Fruit fly (Drosophila melanogaster): ENCODE measurements around the gene CG34008.
A peak's percentile ranks its signal among the peaks of the same experiment; 100 is the strongest.

The CG34008 gene

dm6 chr3R:20549017-20549854, 32.1 kb downstream of the CG34008 start (continued):
- peak; percentile 25 for TF ChIP-seq dsx (GFP tag; optimal IDR thresholded peaks at IDR 0.05; ENCODE audit: poor library complexity, severe bottlenecking)
- no peak for TF ChIP-seq fd85E (GFP tag; optimal IDR thresholded peaks at IDR 0.05)
- no peak for TF ChIP-seq Smox (GFP tag; optimal IDR thresholded peaks at IDR 0.05)
- no peak for TF ChIP-seq Hr39 (GFP tag; optimal IDR thresholded peaks at IDR 0.05)
- no peak for TF ChIP-seq fd59A (GFP tag; optimal IDR thresholded peaks at IDR 0.05)
- TF ChIP-seq achi (GFP tag; optimal IDR thresholded peaks at IDR 0.05) = no peak
- no peak for TF ChIP-seq acj6 (GFP tag; optimal IDR thresholded peaks at IDR 0.05)
- no peak for TF ChIP-seq CG3032 (tag; optimal IDR thresholded peaks at IDR 0.05)
- no peak for TF ChIP-seq spab (GFP tag; optimal IDR thresholded peaks at IDR 0.05)
- TF ChIP-seq CG8632 (GFP tag; optimal IDR thresholded peaks at IDR 0.05) = no peak
- no peak for TF ChIP-seq Lpt (GFP tag; optimal IDR thresholded peaks at IDR 0.05)
- TF ChIP-seq CG6792 (GFP tag; optimal IDR thresholded peaks at IDR 0.05) = no peak
- TF ChIP-seq svp (GFP tag) = peak; percentile 77
- peak; percentile 6 for TF ChIP-seq CG10669 (GFP tag; optimal IDR thresholded peaks at IDR 0.05)
- TF ChIP-seq CG15336 (GFP tag; IDR thresholded peaks at IDR 0.05) = no peak

DNA sequence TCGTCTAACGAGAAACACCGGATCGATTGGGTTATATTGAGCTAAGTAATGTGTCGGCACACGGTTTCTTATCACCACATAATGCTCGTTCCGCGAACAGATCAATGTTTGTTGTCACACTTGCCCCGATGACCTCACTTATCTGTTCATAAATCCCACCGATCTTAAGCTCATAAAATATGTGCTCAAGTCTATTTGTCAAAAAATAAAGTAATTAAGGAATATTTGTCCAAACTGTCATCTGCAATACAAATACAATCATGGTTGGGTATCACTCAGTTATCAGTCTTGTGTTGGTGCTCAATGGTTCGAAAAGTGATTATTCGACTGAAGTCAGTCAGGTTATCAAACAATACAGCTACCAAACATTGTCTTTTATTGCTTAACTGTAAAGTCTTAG, 33.1 kb downstream of the CG34008 start:
- peak; percentile 69 for TF ChIP-seq fkh (GFP tag; optimal IDR thresholded peaks at IDR 0.05)
- no peak for TF ChIP-seq eg (GFP tag; IDR thresholded peaks at IDR 0.05)
- no peak for TF ChIP-seq Ets96B (tag; optimal IDR thresholded peaks at IDR 0.05)
- no peak for TF ChIP-seq fd59A (GFP tag; optimal IDR thresholded peaks at IDR 0.05)
- TF ChIP-seq CG11762 (GFP tag; optimal IDR thresholded peaks at IDR 0.05; ENCODE audit: insufficient read depth) = no peak
- no peak for TF ChIP-seq CG10631 (GFP tag; optimal IDR thresholded peaks at IDR 0.05)
- peak; percentile 88 for TF ChIP-seq svp (GFP tag)

DNA sequence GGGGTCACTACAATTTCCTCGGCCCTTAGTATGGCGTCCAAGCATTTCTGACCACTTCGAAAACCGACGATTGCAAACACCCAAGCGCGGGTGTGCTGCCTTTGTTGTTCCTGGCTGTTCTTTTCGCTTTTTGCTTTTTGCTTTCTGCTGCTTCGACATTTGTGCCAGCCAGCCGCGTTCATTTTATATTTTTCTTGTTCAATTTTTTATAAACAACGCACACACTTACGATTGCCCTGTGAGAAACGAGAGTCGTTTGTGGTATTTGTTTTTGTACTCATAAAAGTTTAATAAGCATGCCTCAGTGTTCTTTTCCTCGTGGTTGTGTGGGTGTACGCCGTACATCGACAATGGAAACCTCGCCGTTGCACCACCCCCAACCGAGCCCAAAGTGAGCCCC, 33.6 kb downstream of the CG34008 start:
- TF ChIP-seq Hr4 (GFP tag; optimal IDR thresholded peaks at IDR 0.05) (no peak), CG6854 (GFP tag; optimal IDR thresholded peaks at IDR 0.05) (no peak), CG8119 (GFP tag; IDR thresholded peaks at IDR 0.05) (0 out of 3 replicates have a peak, but pooled peaks have one; percentile 23), svp (GFP tag) (no peak), Lpt (GFP tag; optimal IDR thresholded peaks at IDR 0.05) (no peak), CG34406 (GFP tag; optimal IDR thresholded peaks at IDR 0.05) (no peak), Sox14 (GFP tag; optimal IDR thresholded peaks at IDR 0.05) (peak; percentile 20), CG15336 (GFP tag; IDR thresholded peaks at IDR 0.05) (0 out of 2 replicates have a peak, but pooled peaks have one; percentile 13), dsx (GFP tag; optimal IDR thresholded peaks at IDR 0.05; ENCODE audit: poor library complexity, severe bottlenecking) (peak; percentile 5), Gug (GFP tag; IDR thresholded peaks at IDR 0.05) (no peak), esn (GFP tag; optimal IDR thresholded peaks at IDR 0.05) (no peak), OdsH (GFP tag; optimal IDR thresholded peaks at IDR 0.05) (no peak), CG8632 (GFP tag; optimal IDR thresholded peaks at IDR 0.05) (no peak), CG7368 (GFP tag; optimal IDR thresholded peaks at IDR 0.05) (no peak), Hr39 (GFP tag; optimal IDR thresholded peaks at IDR 0.05) (no peak), Sox15 (GFP tag; optimal IDR thresholded peaks at IDR 0.05) (no peak), CG8319 (GFP tag; optimal IDR thresholded peaks at IDR 0.05) (no peak), CG1621 (tag; optimal IDR thresholded peaks at IDR 0.05) (peak; percentile 11), CG6163 (GFP tag; IDR thresholded peaks at IDR 0.05) (peak; percentile 58; the same call in 2 of the 3 replicates), topi (GFP tag; optimal IDR thresholded peaks at IDR 0.05) (no peak), CG9139 (GFP tag; optimal IDR thresholded peaks at IDR 0.05) (no peak), CG10631 (GFP tag; optimal IDR thresholded peaks at IDR 0.05) (no peak), Eip75B (GFP tag; optimal IDR thresholded peaks at IDR 0.05) (no peak), spab (GFP tag; optimal IDR thresholded peaks at IDR 0.05) (peak; percentile 12), Met (GFP tag; optimal IDR thresholded peaks at IDR 0.05) (no peak), CG32006 (GFP tag; optimal IDR thresholded peaks at IDR 0.05) (no peak), ss (GFP tag; optimal IDR thresholded peaks at IDR 0.05) (peak; percentile 46 to 70), cyc (GFP tag; optimal IDR thresholded peaks at IDR 0.05) (no peak), CG6792 (GFP tag; optimal IDR thresholded peaks at IDR 0.05) (no peak), CG3032 (tag; optimal IDR thresholded peaks at IDR 0.05) (no peak), eg (GFP tag; IDR thresholded peaks at IDR 0.05) (peak; percentile 49; the same call in 1 of the 3 replicates), CG3919 (GFP tag; optimal IDR thresholded peaks at IDR 0.05) (no peak), Smox (GFP tag; optimal IDR thresholded peaks at IDR 0.05) (no peak), Ets96B (tag; optimal IDR thresholded peaks at IDR 0.05) (no peak), CG6808 (GFP tag; optimal IDR thresholded peaks at IDR 0.05) (peak; percentile 37), Ets21C (GFP tag; optimal IDR thresholded peaks at IDR 0.05) (no peak), CG16779 (tag; optimal IDR thresholded peaks at IDR 0.05) (peak; percentile 17)
